Worm (Caenorhabditis elegans): Measurements from ENCODE around the gene ssp-32.

The ssp-32 gene

DNA sequence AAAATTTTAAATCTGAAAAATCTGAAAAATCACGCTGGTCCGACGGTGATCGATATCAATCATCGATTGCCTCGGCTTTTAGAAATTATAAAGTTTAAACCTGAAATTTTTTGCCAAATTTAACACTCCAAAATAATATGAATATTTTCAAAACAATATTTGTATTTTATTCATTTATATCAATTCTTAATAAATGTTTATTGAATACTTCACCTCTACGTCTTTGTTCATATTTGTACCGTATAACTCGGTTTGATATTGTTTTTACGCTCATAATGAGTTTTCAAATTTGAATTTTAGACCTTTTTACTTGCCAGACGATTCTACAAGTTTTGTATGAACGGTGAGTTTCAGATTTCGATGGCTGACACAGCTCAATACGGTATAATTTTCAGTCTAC lies 30.4 kb upstream of the ssp-32 start, which contains the start of the genes K07F5.15 and K07F5.22:
Gene K07F5.15 (plus strand): TSS at position 301 of the 400 bp plus-strand sequence.
Gene K07F5.22 (plus strand): TSS at position 301 of the 400 bp plus-strand sequence.
- no peak for TF ChIP-seq sem-4 (tag; optimal IDR thresholded peaks at IDR 0.05)
- no peak for TF ChIP-seq sma-9 (GFP tag; optimal IDR thresholded peaks at IDR 0.05)
- no peak for TF ChIP-seq sma-9 (tag; optimal IDR thresholded peaks at IDR 0.05)
- TF ChIP-seq Y55F3AM.14 (GFP tag; optimal IDR thresholded peaks at IDR 0.05) = no peak
- TF ChIP-seq nhr-237 (tag; optimal IDR thresholded peaks at IDR 0.05) = no peak

DNA sequence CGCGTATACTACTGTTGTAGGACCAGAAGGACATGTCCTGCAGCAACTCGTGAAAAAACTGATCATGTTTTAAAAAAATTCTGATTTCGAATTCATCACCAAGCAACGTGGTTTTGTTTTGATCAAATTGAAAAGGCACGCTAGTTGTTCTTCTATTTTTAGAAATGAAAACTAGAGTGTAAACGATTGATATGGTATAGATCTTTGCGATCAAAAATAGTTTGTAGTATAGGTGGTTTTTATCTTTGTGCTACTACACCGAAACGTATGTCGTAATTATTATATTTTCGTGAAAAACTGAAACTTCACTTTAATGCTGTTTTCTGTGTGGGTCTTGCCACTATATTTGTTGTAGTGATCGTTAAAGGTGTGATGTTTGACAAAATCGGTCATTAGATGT lies 28.3 kb upstream of the ssp-32 start:
- TF ChIP-seq lin-11 (tag; optimal IDR thresholded peaks at IDR 0.05) = no peak
- no peak for TF ChIP-seq lsy-2 (tag; optimal IDR thresholded peaks at IDR 0.05)
- TF ChIP-seq nhr-12 (tag; optimal IDR thresholded peaks at IDR 0.05) = no peak
- no peak for TF ChIP-seq lin-39 (tag; optimal IDR thresholded peaks at IDR 0.05)

DNA sequence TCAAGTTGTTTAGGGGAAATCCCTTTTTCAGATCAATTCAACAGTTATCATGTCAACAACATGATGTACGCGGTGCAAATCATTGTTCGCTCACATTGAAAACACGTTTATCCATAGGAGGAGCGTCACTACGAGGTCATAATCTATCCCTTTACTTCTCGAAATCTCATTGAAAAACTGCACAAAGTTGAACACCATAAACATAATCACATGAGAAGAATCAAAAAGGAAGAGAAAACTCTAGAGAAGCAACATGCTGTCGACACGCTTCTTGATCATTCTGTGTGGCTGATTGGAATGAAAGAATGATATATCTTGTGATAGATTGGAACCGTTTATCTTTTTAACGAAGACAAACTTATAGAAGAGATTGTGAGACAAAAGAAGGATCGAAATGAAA lies 27.3 kb upstream of the ssp-32 start:
- TF ChIP-seq ceh-16 (tag; optimal IDR thresholded peaks at IDR 0.05) (no peak), Y55F3AM.14 (GFP tag; optimal IDR thresholded peaks at IDR 0.05) (no peak), nhr-77 (tag; optimal IDR thresholded peaks at IDR 0.05) (no peak), nhr-21 (tag; optimal IDR thresholded peaks at IDR 0.05) (peak; percentile 99), nhr-6 (tag; optimal IDR thresholded peaks at IDR 0.05) (peak; percentile 52), dmd-4 (tag; optimal IDR thresholded peaks at IDR 0.05) (no peak), sma-9 (GFP tag; optimal IDR thresholded peaks at IDR 0.05) (peak; percentile 98), sma-9 (tag; optimal IDR thresholded peaks at IDR 0.05) (no peak), nhr-11 (tag; optimal IDR thresholded peaks at IDR 0.05) (no peak), mdl-1 (tag; optimal IDR thresholded peaks at IDR 0.05) (peak in 1 of 2 experiments; percentile 77), crh-2 (tag; optimal IDR thresholded peaks at IDR 0.05) (peak; percentile 49), ztf-4 (tag; optimal IDR thresholded peaks at IDR 0.05) (peak; percentile 18), elt-3 (tag; optimal IDR thresholded peaks at IDR 0.05) (no peak), egl-27 (tag; optimal IDR thresholded peaks at IDR 0.05) (peak; percentile 48), fos-1 (tag; optimal IDR thresholded peaks at IDR 0.05) (peak; percentile 42), lsy-2 (tag; optimal IDR thresholded peaks at IDR 0.05) (peak in 1 of 2 experiments; percentile 68), lin-11 (tag; optimal IDR thresholded peaks at IDR 0.05) (no peak), C34F6.9 (tag; optimal IDR thresholded peaks at IDR 0.05) (no peak), sem-4 (tag; optimal IDR thresholded peaks at IDR 0.05) (no peak), gmeb-1 (tag; optimal IDR thresholded peaks at IDR 0.05) (peak; percentile 59), nhr-12 (tag; optimal IDR thresholded peaks at IDR 0.05) (no peak), peb-1 (tag; optimal IDR thresholded peaks at IDR 0.05) (no peak), nhr-25 (tag; optimal IDR thresholded peaks at IDR 0.05) (peak; percentile 97), F13H6.1 (tag; optimal IDR thresholded peaks at IDR 0.05) (peak; percentile 33), sma-3 (GFP tag; optimal IDR thresholded peaks at IDR 0.05) (peak; percentile 96), nhr-129 (tag; optimal IDR thresholded peaks at IDR 0.05) (peak; percentile 63), skn-1 (tag; optimal IDR thresholded peaks at IDR 0.05) (no peak), blmp-1 (tag; optimal IDR thresholded peaks at IDR 0.05; ENCODE audit: insufficient read depth) (peak; percentile 91)

DNA sequence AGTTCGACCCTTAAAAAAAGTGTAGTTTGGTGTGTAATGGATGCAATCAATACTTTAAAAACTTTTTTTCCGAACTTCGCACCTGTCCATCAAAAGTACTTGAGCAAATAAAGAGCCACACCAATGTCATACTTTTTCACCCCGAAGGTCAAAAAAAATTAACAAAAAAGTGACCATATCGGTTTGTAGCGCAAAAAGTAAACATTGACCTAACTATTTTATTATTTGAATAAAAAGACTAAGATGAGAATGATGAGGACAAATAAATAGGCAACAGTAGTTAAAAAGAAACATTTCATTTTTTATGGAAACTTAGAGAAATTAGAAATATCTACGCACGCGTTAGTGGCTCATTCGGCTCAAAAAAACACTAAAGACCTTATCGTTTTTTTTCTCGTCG lies 25.8 kb upstream of the ssp-32 start:
- TF ChIP-seq nhr-6 (tag; optimal IDR thresholded peaks at IDR 0.05) (no peak), nhr-23 (tag; optimal IDR thresholded peaks at IDR 0.05) (no peak), nhr-21 (tag; optimal IDR thresholded peaks at IDR 0.05) (no peak), aly-2 (tag; optimal IDR thresholded peaks at IDR 0.05) (no peak), Y55F3AM.14 (GFP tag; optimal IDR thresholded peaks at IDR 0.05) (no peak), egl-27 (tag; optimal IDR thresholded peaks at IDR 0.05) (no peak), unc-39 (tag; optimal IDR thresholded peaks at IDR 0.05) (no peak), nhr-10 (tag; optimal IDR thresholded peaks at IDR 0.05) (no peak), peb-1 (tag; optimal IDR thresholded peaks at IDR 0.05) (no peak), sma-9 (GFP tag; optimal IDR thresholded peaks at IDR 0.05) (no peak), sma-9 (tag; optimal IDR thresholded peaks at IDR 0.05) (no peak)

DNA sequence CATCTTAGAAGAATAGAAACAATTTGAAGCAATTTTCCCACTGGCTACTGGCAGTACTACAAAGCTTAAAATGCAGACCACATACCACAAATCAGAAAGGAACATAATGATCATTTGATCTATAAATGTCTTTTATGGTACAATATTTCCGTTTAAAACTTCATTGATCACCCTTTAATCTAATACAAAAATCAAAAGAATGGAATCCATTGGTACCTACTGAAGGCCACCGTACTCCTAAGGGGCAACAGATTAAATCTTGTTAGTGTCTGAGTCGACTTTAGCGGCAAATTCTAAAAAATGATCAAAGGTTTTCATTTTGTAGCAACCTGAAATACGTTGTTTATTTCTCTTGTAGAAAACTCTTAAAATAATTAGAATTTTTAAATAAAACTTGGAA lies 23.0 kb upstream of the ssp-32 start:
- no peak for TF ChIP-seq lin-11 (tag; optimal IDR thresholded peaks at IDR 0.05)
- peak; percentile 53 for TF ChIP-seq nhr-25 (tag; optimal IDR thresholded peaks at IDR 0.05)
- TF ChIP-seq elt-3 (tag; optimal IDR thresholded peaks at IDR 0.05) = no peak
- TF ChIP-seq sma-9 (GFP tag; optimal IDR thresholded peaks at IDR 0.05) = peak; percentile 9
- no peak for TF ChIP-seq sma-9 (tag; optimal IDR thresholded peaks at IDR 0.05)
- no peak for TF ChIP-seq unc-55 (GFP tag; optimal IDR thresholded peaks at IDR 0.05)
